Worm (Caenorhabditis elegans) whole organism, L2 larva: ENCODE data around the gene srr-9.

Experiments
- R02D3.7 ChIP-seq: fragments of 150-350 bp; optimal IDR thresholded peaks from 2 replicates; lab custom pipeline; 2014; ENCODE audit warnings: missing biosample characterization, missing genetic modification characterization
- ZK546.5 ChIP-seq: sonication (generic microtip); optimal IDR thresholded peaks from 2 replicates; lab custom pipeline; 2017; ENCODE audit warnings: missing biosample characterization, missing genetic modification characterization
- aly-2 ChIP-seq: fragments of 150-350 bp; optimal IDR thresholded peaks from 2 replicates; lab custom pipeline; 2014; ENCODE audit warnings: missing biosample characterization, missing genetic modification characterization
- ama-1 ChIP-seq: fragments of 150-350 bp; optimal IDR thresholded peaks from 2 replicates; lab custom pipeline; 2018; ENCODE audit warnings: inconsistent platforms
- dmd-4 ChIP-seq: sonication (generic microtip); optimal IDR thresholded peaks from 2 replicates; lab custom pipeline; 2017; ENCODE audit warnings: missing biosample characterization, missing genetic modification characterization
- egl-27 ChIP-seq: sonication (generic microtip); optimal IDR thresholded peaks from 3 replicates; lab custom pipeline; 2017; ENCODE audit warnings: missing biosample characterization, missing genetic modification reagents, missing genetic modification characterization
- elt-1 ChIP-seq: fragments of 150-350 bp; optimal IDR thresholded peaks from 2 replicates; lab custom pipeline; 2014; ENCODE audit warnings: missing biosample characterization, missing genetic modification characterization
- elt-3 ChIP-seq: sonication (generic microtip); optimal IDR thresholded peaks from 2 replicates; lab custom pipeline; 2017; ENCODE audit warnings: missing biosample characterization, missing genetic modification characterization
- fos-1 ChIP-seq: fragments of 150-350 bp; optimal IDR thresholded peaks from 2 replicates; lab custom pipeline; 2014; ENCODE audit warnings: missing biosample characterization, missing genetic modification characterization
- gmeb-1 ChIP-seq: fragments of 150-350 bp; optimal IDR thresholded peaks from 2 replicates; lab custom pipeline; 2014; ENCODE audit warnings: missing biosample characterization, missing genetic modification characterization
- lin-11 ChIP-seq: fragments of 150-350 bp; sonication (generic microtip); optimal IDR thresholded peaks from 2 replicates; lab custom pipeline; 2014; ENCODE audit warnings: missing biosample characterization, missing genetic modification characterization, inconsistent platforms, mixed read lengths
- lin-13 ChIP-seq: fragments of 150-350 bp; optimal IDR thresholded peaks from 2 replicates; lab custom pipeline; 2014; ENCODE audit warnings: missing biosample characterization, missing genetic modification reagents, missing genetic modification characterization
- lin-39 ChIP-seq: fragments of 150-350 bp; optimal IDR thresholded peaks from 2 replicates; lab custom pipeline; 2014; ENCODE audit warnings: missing biosample characterization, missing genetic modification reagents, missing genetic modification characterization
- lsy-2 ChIP-seq, 2 experiments: fragments of 150-350 bp in 1 of 2; sonication (generic microtip) in 1 of 2; optimal IDR thresholded peaks; 2 replicates each; lab custom pipeline; 2014 to 2017; ENCODE audit warnings: missing biosample characterization in 2 of 2, missing genetic modification characterization in 2 of 2
- mab-5 ChIP-seq: fragments of 150-350 bp; optimal IDR thresholded peaks from 2 replicates; lab custom pipeline; 2014; ENCODE audit warnings: missing biosample characterization, missing genetic modification characterization
- mbf-1 ChIP-seq: sonication (generic microtip); optimal IDR thresholded peaks from 2 replicates; lab custom pipeline; 2017; ENCODE audit warnings: missing biosample characterization, missing genetic modification characterization
- mdl-1 ChIP-seq, 2 experiments: fragments of 150-350 bp in 1 of 2; sonication (generic microtip) in 1 of 2; optimal IDR thresholded peaks; 2 replicates each; lab custom pipeline; 2017; ENCODE audit warnings: missing biosample characterization in 2 of 2, missing genetic modification characterization in 2 of 2
- nhr-10 ChIP-seq: sonication (generic microtip); optimal IDR thresholded peaks from 2 replicates; lab custom pipeline; 2017; ENCODE audit warnings: missing biosample characterization, missing genetic modification characterization
- nhr-11 ChIP-seq: fragments of 150-350 bp; optimal IDR thresholded peaks from 2 replicates; lab custom pipeline; 2014; ENCODE audit warnings: missing biosample characterization, missing genetic modification characterization
- nhr-12 ChIP-seq: fragments of 150-350 bp; optimal IDR thresholded peaks from 2 replicates; lab custom pipeline; 2014; ENCODE audit warnings: missing biosample characterization, missing genetic modification characterization
- nhr-129 ChIP-seq: fragments of 150-350 bp; optimal IDR thresholded peaks from 2 replicates; lab custom pipeline; 2014; ENCODE audit warnings: missing biosample characterization, missing genetic modification characterization
- nhr-23 ChIP-seq: fragments of 150-350 bp; optimal IDR thresholded peaks from 2 replicates; lab custom pipeline; 2014; ENCODE audit warnings: missing biosample characterization, missing genetic modification reagents, missing genetic modification characterization
- nhr-6 ChIP-seq: fragments of 150-350 bp; optimal IDR thresholded peaks from 2 replicates; lab custom pipeline; 2014; ENCODE audit warnings: missing biosample characterization, missing genetic modification characterization
- peb-1 ChIP-seq: fragments of 150-350 bp; optimal IDR thresholded peaks from 2 replicates; lab custom pipeline; 2014; ENCODE audit warnings: missing biosample characterization, missing genetic modification characterization
- skn-1 ChIP-seq: sonication (generic microtip); optimal IDR thresholded peaks from 2 replicates; lab custom pipeline; 2017; ENCODE audit warnings: missing biosample characterization, missing genetic modification characterization
- sma-3 ChIP-seq: sonication (generic microtip); optimal IDR thresholded peaks from 2 replicates; lab custom pipeline; 2016; ENCODE audit warnings: missing genetic modification reagents, missing genetic modification characterization, missing compliant biosample characterization
- sma-9 ChIP-seq, 2 experiments: fragments of 150-350 bp in 1 of 2; sonication (generic microtip) in 1 of 2; optimal IDR thresholded peaks; 2 replicates each; lab custom pipeline; 2014 to 2016; ENCODE audit warnings: missing genetic modification characterization in 2 of 2, mild to moderate bottlenecking in 1 of 2, missing biosample characterization in 1 of 2, missing compliant biosample characterization in 1 of 2, missing genetic modification reagents in 1 of 2, moderate library complexity in 1 of 2
- snpc-4 ChIP-seq: fragments of 150-350 bp; optimal IDR thresholded peaks from 2 replicates; lab custom pipeline; 2014; ENCODE audit warnings: missing biosample characterization, missing genetic modification characterization
- unc-39 ChIP-seq: fragments of 150-350 bp; optimal IDR thresholded peaks from 2 replicates; lab custom pipeline; 2014; ENCODE audit warnings: missing biosample characterization, missing genetic modification characterization
- unc-62 ChIP-seq: fragments of 150-350 bp; optimal IDR thresholded peaks from 2 replicates; lab custom pipeline; 2014; ENCODE audit warnings: missing biosample characterization, missing genetic modification reagents, missing genetic modification characterization
- ztf-1 ChIP-seq: fragments of 200-800 bp; sonication (Bioruptor generic); conservative IDR thresholded peaks from 2 replicates; pipeline ENCODE4 v1.3.6; 2022; ENCODE audit warnings: missing genetic modification characterization, missing compliant biosample characterization
- ztf-4 ChIP-seq: fragments of 150-350 bp; optimal IDR thresholded peaks from 2 replicates; lab custom pipeline; 2014; ENCODE audit warnings: missing biosample characterization, missing genetic modification characterization

The srr-9 gene

ce11 chrV:7735319-7735718, 2.5 kb upstream of the srr-9 start, which contains the start of gene srr-10:
TSS of gene srr-10 (plus strand) at chrV:7735619.
- TF ChIP-seq dmd-4 (tag; lab: Kevin White, UChicago) (no peak), ztf-1 (no peak), lin-13 (GFP tag; lab: Kevin White, UChicago) (no peak), elt-1 (tag; lab: Kevin White, UChicago) (no peak), snpc-4 (tag; lab: Kevin White, UChicago) (no peak), skn-1 (tag; lab: Kevin White, UChicago) (no peak), lin-11 (tag; lab: Kevin White, UChicago) (no peak), mab-5 (tag; lab: Kevin White, UChicago) (no peak)

ce11 chrV:7739949-7740348, 2.1 kb downstream of the srr-9 start:
- TF ChIP-seq R02D3.7 (tag; lab: Kevin White, UChicago) (no peak), mdl-1 (tag; optimal IDR thresholded peaks at IDR 0.05; lab: Kevin White, UChicago) (no peak), egl-27 (no peak), skn-1 (tag; lab: Kevin White, UChicago) (no peak), nhr-129 (no peak), nhr-6 (tag; lab: Kevin White, UChicago) (no peak), lin-13 (GFP tag; lab: Kevin White, UChicago) (no peak), sma-3 (GFP tag; lab: Kevin White, UChicago) (no peak), elt-3 (tag; lab: Kevin White, UChicago) (no peak), unc-39 (tag; lab: Kevin White, UChicago) (no peak), nhr-12 (no peak), mbf-1 (tag; lab: Kevin White, UChicago) (no peak), ztf-4 (tag; lab: Kevin White, UChicago) (no peak), mab-5 (tag; lab: Kevin White, UChicago) (no peak), gmeb-1 (tag; lab: Kevin White, UChicago) (no peak), lin-39 (tag; lab: Kevin White, UChicago) (no peak), lsy-2 (tag; optimal IDR thresholded peaks at IDR 0.05; lab: Kevin White, UChicago) (no peak), fos-1 (tag; lab: Kevin White, UChicago) (no peak), nhr-11 (tag; lab: Kevin White, UChicago) (no peak)
- TF ChIP-seq, all 48 proteins: peak for 0

ce11 chrV:7741918-7742317, 4.1 kb downstream of the srr-9 start:
- TF ChIP-seq snpc-4 (tag; lab: Kevin White, UChicago): no peak
- TF ChIP-seq ztf-4 (tag; lab: Kevin White, UChicago): no peak
- TF ChIP-seq ZK546.5 (tag; lab: Kevin White, UChicago): no peak
- no peak for TF ChIP-seq skn-1 (tag; lab: Kevin White, UChicago)
- no peak for TF ChIP-seq fos-1 (tag; lab: Kevin White, UChicago)
- no peak for TF ChIP-seq dmd-4 (tag; lab: Kevin White, UChicago)
- no peak for TF ChIP-seq lin-11 (tag; lab: Kevin White, UChicago)
- no peak for TF ChIP-seq ztf-1
- no peak for TF ChIP-seq ama-1 (lab: Kevin White, UChicago)
- TF ChIP-seq nhr-11 (tag; lab: Kevin White, UChicago): no peak
- TF ChIP-seq aly-2 (tag; lab: Kevin White, UChicago): no peak
- TF ChIP-seq nhr-23 (tag; lab: Kevin White, UChicago): no peak
- TF ChIP-seq mdl-1 (tag; optimal IDR thresholded peaks at IDR 0.05; lab: Kevin White, UChicago): no peak
- TF ChIP-seq lin-39 (tag; lab: Kevin White, UChicago): no peak
- no peak for TF ChIP-seq peb-1 (tag; lab: Kevin White, UChicago)
- TF ChIP-seq, all 48 proteins: peak for 0

ce11 chrV:7742485-7742959, 4.7 kb downstream of the srr-9 start, which contains the start of gene fbxl-5:
TSS of gene fbxl-5 (plus strand) at chrV:7742909.
- TF ChIP-seq mab-5 (tag; lab: Kevin White, UChicago): no peak
- no peak for TF ChIP-seq dmd-4 (tag; lab: Kevin White, UChicago)
- TF ChIP-seq nhr-10 (tag; lab: Kevin White, UChicago): no peak
- TF ChIP-seq unc-62 (GFP tag; lab: Kevin White, UChicago): no peak
- TF ChIP-seq gmeb-1 (tag; lab: Kevin White, UChicago): no peak
- TF ChIP-seq elt-3 (tag; lab: Kevin White, UChicago): no peak
- no peak for TF ChIP-seq lsy-2 (tag; optimal IDR thresholded peaks at IDR 0.05; lab: Kevin White, UChicago)
- TF ChIP-seq lin-13 (GFP tag; lab: Kevin White, UChicago): no peak
- TF ChIP-seq snpc-4 (tag; lab: Kevin White, UChicago): no peak
- TF ChIP-seq aly-2 (tag; lab: Kevin White, UChicago): no peak
- TF ChIP-seq nhr-11 (tag; lab: Kevin White, UChicago): no peak

- TF ChIP-seq nhr-12 (no peak), sma-9 (GFP tag; optimal IDR thresholded peaks at IDR 0.05; lab: Kevin White, UChicago) (peak; percentile 40), sma-9 (tag; optimal IDR thresholded peaks at IDR 0.05; lab: Kevin White, UChicago) (no peak), fos-1 (tag; lab: Kevin White, UChicago) (peak; percentile 84)
These were observed 6.3 kb downstream of the srr-9 start for ce11 chrV:7744068-7744467.
